Worm (Caenorhabditis elegans) whole organism, late embryonic: ENCODE measurements around the gene C34C12.9.

ENCODE experiments used
- C08G9.2 ChIP-seq: sonication (generic microtip); optimal IDR thresholded peaks from 2 replicates; lab custom pipeline; 2016; ENCODE audit warnings: mild to moderate bottlenecking, missing genetic modification characterization, moderate library complexity, missing compliant biosample characterization
- C38D4.7 ChIP-seq: fragments of 200-800 bp; sonication (Bioruptor generic); optimal IDR thresholded peaks from 2 replicates; lab custom pipeline; 2018; ENCODE audit warnings: mild to moderate bottlenecking, missing genetic modification characterization, moderate library complexity, missing compliant biosample characterization
- K02D7.2 ChIP-seq: sonication (generic microtip); optimal IDR thresholded peaks from 2 replicates; lab custom pipeline; 2017; ENCODE audit warnings: mild to moderate bottlenecking, missing genetic modification characterization, missing compliant biosample characterization
- K09A11.1 ChIP-seq: sonication (generic microtip); optimal IDR thresholded peaks from 2 replicates; lab custom pipeline; 2017; ENCODE audit warnings: antibody characterized with exemption, mild to moderate bottlenecking, missing genetic modification characterization, missing compliant biosample characterization; ENCODE audit not compliant: insufficient read depth
- T23F11.4 ChIP-seq: fragments of 200-800 bp; sonication (Bioruptor generic); optimal IDR thresholded peaks from 2 replicates; lab custom pipeline; 2018; ENCODE audit warnings: mild to moderate bottlenecking, missing genetic modification characterization, missing compliant biosample characterization
- Y22D7AL.16 ChIP-seq: sonication (generic microtip); optimal IDR thresholded peaks from 2 replicates; lab custom pipeline; 2016; ENCODE audit warnings: missing genetic modification characterization, missing compliant biosample characterization
- ahr-1 ChIP-seq: sonication (generic microtip); optimal IDR thresholded peaks from 2 replicates; lab custom pipeline; 2016; ENCODE audit warnings: missing genetic modification characterization, missing compliant biosample characterization
- ama-1 ChIP-seq: fragments of 150-350 bp; optimal IDR thresholded peaks from 2 replicates; lab custom pipeline; 2014
- ceh-14 ChIP-seq: sonication (generic microtip); optimal IDR thresholded peaks from 2 replicates; lab custom pipeline; 2016; ENCODE audit warnings: missing genotype, missing genetic modification characterization, missing compliant biosample characterization
- ceh-19 ChIP-seq: fragments of 200-800 bp; sonication (Bioruptor generic); optimal IDR thresholded peaks from 2 replicates; lab custom pipeline; 2018; ENCODE audit warnings: mild to moderate bottlenecking, missing genetic modification characterization, missing compliant biosample characterization
- ceh-24 ChIP-seq: sonication (generic microtip); optimal IDR thresholded peaks from 2 replicates; lab custom pipeline; 2016; ENCODE audit warnings: mild to moderate bottlenecking, missing genetic modification characterization, missing compliant biosample characterization
- ceh-30 ChIP-seq: fragments of 150-350 bp; optimal IDR thresholded peaks from 2 replicates; lab custom pipeline; 2014; ENCODE audit warnings: missing biosample characterization, missing genetic modification characterization
- ceh-31 ChIP-seq: sonication (generic microtip); optimal IDR thresholded peaks from 2 replicates; lab custom pipeline; 2016; ENCODE audit warnings: missing genetic modification characterization, missing compliant biosample characterization
- ceh-34 ChIP-seq: sonication (generic microtip); optimal IDR thresholded peaks from 2 replicates; lab custom pipeline; 2016; ENCODE audit warnings: mild to moderate bottlenecking, missing genetic modification characterization, missing compliant biosample characterization
- ceh-48 ChIP-seq: sonication (generic microtip); optimal IDR thresholded peaks from 2 replicates; lab custom pipeline; 2016; ENCODE audit warnings: missing genetic modification characterization, inconsistent platforms, missing compliant biosample characterization
- ceh-6 ChIP-seq: fragments of 200-800 bp; sonication (Bioruptor generic); optimal IDR thresholded peaks from 2 replicates; lab custom pipeline; 2018; ENCODE audit warnings: mild to moderate bottlenecking, missing genetic modification characterization, missing compliant biosample characterization
- ceh-9 ChIP-seq: sonication (generic microtip); optimal IDR thresholded peaks from 2 replicates; lab custom pipeline; 2016; ENCODE audit warnings: mild to moderate bottlenecking, missing genetic modification characterization, inconsistent platforms, missing compliant biosample characterization
- che-1 ChIP-seq: sonication (generic microtip); optimal IDR thresholded peaks from 2 replicates; lab custom pipeline; 2016; ENCODE audit warnings: mild to moderate bottlenecking, missing genetic modification characterization, missing compliant biosample characterization
- dmd-4 ChIP-seq: sonication (generic microtip); optimal IDR thresholded peaks from 2 replicates; lab custom pipeline; 2016; ENCODE audit warnings: borderline replicate concordance, missing genetic modification characterization, missing compliant biosample characterization
- dve-1 ChIP-seq: sonication (generic microtip); optimal IDR thresholded peaks from 2 replicates; lab custom pipeline; 2017; ENCODE audit warnings: antibody characterized with exemption, mild to moderate bottlenecking, missing genetic modification characterization, missing compliant biosample characterization
- elt-4 ChIP-seq: sonication (generic microtip); optimal IDR thresholded peaks from 2 replicates; lab custom pipeline; 2016; ENCODE audit warnings: missing genetic modification characterization, missing compliant biosample characterization
- ets-4 ChIP-seq: sonication (generic microtip); optimal IDR thresholded peaks from 2 replicates; lab custom pipeline; 2016; ENCODE audit warnings: missing genetic modification characterization, missing compliant biosample characterization
- fax-1 ChIP-seq: sonication (generic microtip); optimal IDR thresholded peaks from 2 replicates; lab custom pipeline; 2016; ENCODE audit warnings: missing genotype, missing genetic modification characterization, missing compliant biosample characterization
- fkh-10 ChIP-seq: fragments of 150-350 bp; optimal IDR thresholded peaks from 2 replicates; lab custom pipeline; 2014; ENCODE audit warnings: missing biosample characterization, missing genetic modification reagents, missing genetic modification characterization
- fkh-6 ChIP-seq: sonication (generic microtip); optimal IDR thresholded peaks from 2 replicates; lab custom pipeline; 2016; ENCODE audit warnings: missing genetic modification characterization, missing compliant biosample characterization
- gmeb-2 ChIP-seq: sonication (generic microtip); optimal IDR thresholded peaks from 2 replicates; lab custom pipeline; 2016; ENCODE audit warnings: missing genetic modification characterization, inconsistent platforms, missing compliant biosample characterization
- hlh-13 ChIP-seq: fragments of 200-800 bp; sonication (Bioruptor generic); optimal IDR thresholded peaks from 2 replicates; lab custom pipeline; 2018; ENCODE audit warnings: mild to moderate bottlenecking, missing genetic modification characterization, missing compliant biosample characterization
- hlh-15 ChIP-seq: sonication (generic microtip); optimal IDR thresholded peaks from 2 replicates; lab custom pipeline; 2016; ENCODE audit warnings: missing genetic modification characterization, missing compliant biosample characterization
- hlh-6 ChIP-seq: sonication (generic microtip); optimal IDR thresholded peaks from 2 replicates; lab custom pipeline; 2016; ENCODE audit warnings: missing genotype, missing genetic modification characterization, missing compliant biosample characterization
- lim-6 ChIP-seq: sonication (generic microtip); optimal IDR thresholded peaks from 2 replicates; lab custom pipeline; 2016; ENCODE audit warnings: missing genetic modification characterization, missing compliant biosample characterization
- lin-11 ChIP-seq: fragments of 200-800 bp; sonication (Bioruptor generic); optimal IDR thresholded peaks from 2 replicates; lab custom pipeline; 2018; ENCODE audit warnings: mild to moderate bottlenecking, missing genetic modification characterization, missing compliant biosample characterization
- madf-2 ChIP-seq: sonication (generic microtip); optimal IDR thresholded peaks from 2 replicates; lab custom pipeline; 2017; ENCODE audit warnings: missing genetic modification characterization, missing compliant biosample characterization
- mec-3 ChIP-seq: sonication (generic microtip); optimal IDR thresholded peaks from 2 replicates; lab custom pipeline; 2016; ENCODE audit warnings: borderline replicate concordance, missing genetic modification characterization, missing compliant biosample characterization
- nfya-1 ChIP-seq: sonication (generic microtip); optimal IDR thresholded peaks from 2 replicates; lab custom pipeline; 2017; ENCODE audit warnings: missing genetic modification characterization, mild to moderate bottlenecking, missing compliant biosample characterization, antibody characterized with exemption, moderate library complexity
- nhr-11 ChIP-seq: fragments of 150-350 bp; optimal IDR thresholded peaks from 2 replicates; lab custom pipeline; 2014; ENCODE audit warnings: missing biosample characterization, missing genetic modification characterization
- nhr-232 ChIP-seq: sonication (generic microtip); optimal IDR thresholded peaks from 2 replicates; lab custom pipeline; 2016; ENCODE audit warnings: missing genetic modification characterization, missing compliant biosample characterization
- npax-4 ChIP-seq: sonication (generic microtip); optimal IDR thresholded peaks from 2 replicates; lab custom pipeline; 2016; ENCODE audit warnings: missing genetic modification characterization, missing compliant biosample characterization
- odd-2 ChIP-seq: sonication (generic microtip); optimal IDR thresholded peaks from 2 replicates; lab custom pipeline; 2017; ENCODE audit warnings: antibody characterized with exemption, mild to moderate bottlenecking, missing genetic modification characterization, missing compliant biosample characterization
- pag-3 ChIP-seq: sonication (generic microtip); optimal IDR thresholded peaks from 2 replicates; lab custom pipeline; 2016; ENCODE audit warnings: missing compliant biosample characterization, missing genetic modification characterization, borderline replicate concordance
- pat-9 ChIP-seq: fragments of 200-800 bp; sonication (Bioruptor generic); optimal IDR thresholded peaks from 2 replicates; lab custom pipeline; 2018; ENCODE audit warnings: mild to moderate bottlenecking, missing genetic modification characterization, moderate library complexity, missing compliant biosample characterization
- pax-1 ChIP-seq: fragments of 150-350 bp; optimal IDR thresholded peaks from 2 replicates; lab custom pipeline; 2014; ENCODE audit warnings: missing biosample characterization, missing genetic modification characterization
- pha-2 ChIP-seq: sonication (generic microtip); optimal IDR thresholded peaks from 2 replicates; lab custom pipeline; 2017; ENCODE audit warnings: mild to moderate bottlenecking, missing genetic modification characterization, missing compliant biosample characterization
- pha-4 ChIP-seq: fragments of 150-350 bp; optimal IDR thresholded peaks from 2 replicates; lab custom pipeline; 2018; ENCODE audit warnings: missing biosample characterization, missing genetic modification reagents, missing genetic modification characterization
- pqm-1 ChIP-seq: sonication (generic microtip); optimal IDR thresholded peaks from 2 replicates; lab custom pipeline; 2016; ENCODE audit warnings: missing genetic modification characterization, missing compliant biosample characterization
- pros-1 ChIP-seq: fragments of 150-350 bp; optimal IDR thresholded peaks from 2 replicates; lab custom pipeline; 2014; ENCODE audit warnings: missing biosample characterization, missing genetic modification reagents, missing genetic modification characterization
- ref-2 ChIP-seq: sonication (generic microtip); optimal IDR thresholded peaks from 2 replicates; lab custom pipeline; 2016; ENCODE audit warnings: missing genetic modification characterization, missing compliant biosample characterization
- sdc-2 ChIP-seq: sonication (generic microtip); optimal IDR thresholded peaks from 2 replicates; lab custom pipeline; 2016; ENCODE audit warnings: missing genotype, missing genetic modification characterization, missing compliant biosample characterization
- sox-2 ChIP-seq: fragments of 200-800 bp; sonication (Bioruptor generic); IDR thresholded peaks from 2 replicates; pipeline ENCODE4 v1.3.6; 2022; ENCODE audit warnings: missing genetic modification reagents, missing genetic modification characterization, missing compliant biosample characterization
- syd-9 ChIP-seq: sonication (generic microtip); optimal IDR thresholded peaks from 2 replicates; lab custom pipeline; 2016; ENCODE audit warnings: mild to moderate bottlenecking, missing genetic modification characterization, moderate library complexity, missing compliant biosample characterization
- tbx-2 ChIP-seq: sonication (generic microtip); optimal IDR thresholded peaks from 2 replicates; lab custom pipeline; 2016; ENCODE audit warnings: missing genetic modification characterization, missing compliant biosample characterization
- tbx-7 ChIP-seq: sonication (generic microtip); optimal IDR thresholded peaks from 2 replicates; lab custom pipeline; 2016; ENCODE audit warnings: missing genotype, missing genetic modification characterization, missing compliant biosample characterization
- unc-42 ChIP-seq: sonication (generic microtip); optimal IDR thresholded peaks from 2 replicates; lab custom pipeline; 2016; ENCODE audit warnings: missing genotype, missing genetic modification characterization, missing compliant biosample characterization
- unc-55 ChIP-seq: sonication (generic microtip); optimal IDR thresholded peaks from 2 replicates; lab custom pipeline; 2017; ENCODE audit warnings: missing biosample characterization, missing genetic modification reagents, missing genetic modification characterization
- unc-86 ChIP-seq: sonication (generic microtip); optimal IDR thresholded peaks from 2 replicates; lab custom pipeline; 2016; ENCODE audit warnings: missing genetic modification characterization, missing compliant biosample characterization

Gene C34C12.9

DNA sequence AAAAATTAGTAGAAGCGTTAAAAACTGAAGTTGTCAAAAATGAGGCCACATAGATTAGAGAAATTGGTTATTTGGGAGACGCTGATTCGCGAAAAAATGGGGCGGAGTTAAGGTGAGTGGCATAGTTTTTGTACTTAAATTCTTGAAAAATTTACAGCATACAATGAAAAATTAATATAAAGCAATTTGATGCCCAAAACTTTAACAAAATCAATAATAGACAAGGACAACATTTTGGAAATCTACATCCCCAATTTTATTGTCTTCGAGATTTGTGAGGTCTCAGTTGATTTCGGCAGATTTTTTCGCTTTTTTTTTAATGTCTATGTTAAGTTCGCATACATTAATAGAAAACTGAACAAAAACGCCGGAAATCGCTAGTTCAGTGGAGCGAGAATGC, 933 bp upstream of the C34C12.9 start:
- TF ChIP-seq madf-2 (tag; lab: Kevin White, UChicago), result no peak
- TF ChIP-seq fkh-6 (tag; lab: Kevin White, UChicago), result peak; percentile 76
- TF ChIP-seq dmd-4 (tag; lab: Kevin White, UChicago), result peak; percentile 44
- peak; percentile 96 for TF ChIP-seq mec-3 (tag; lab: Kevin White, UChicago)
- TF ChIP-seq C08G9.2 (tag; lab: Kevin White, UChicago), result peak; percentile 99
- TF ChIP-seq pax-1 (tag; lab: Kevin White, UChicago), result no peak
- TF ChIP-seq lin-11 (tag; lab: Kevin White, UChicago), result peak; percentile 41
- TF ChIP-seq nfya-1 (tag; lab: Kevin White, UChicago), result no peak
- TF ChIP-seq pag-3 (tag; lab: Kevin White, UChicago), result peak; percentile 86
- TF ChIP-seq pqm-1 (tag; lab: Kevin White, UChicago), result peak; percentile 97
- TF ChIP-seq lim-6 (tag; lab: Kevin White, UChicago), result peak; percentile 94
- TF ChIP-seq Y22D7AL.16 (tag; lab: Kevin White, UChicago), result peak; percentile 53
- no peak for TF ChIP-seq ceh-48 (tag; lab: Kevin White, UChicago)
- TF ChIP-seq K02D7.2, result no peak
- no peak for TF ChIP-seq pros-1 (tag; lab: Kevin White, UChicago)
- no peak for TF ChIP-seq sox-2 (GFP tag; lab: Robert Waterston, UW)
- TF ChIP-seq fkh-10, result no peak
- TF ChIP-seq ahr-1 (tag; lab: Kevin White, UChicago), result peak; percentile 90
- TF ChIP-seq ceh-24, result no peak
- no peak for TF ChIP-seq nhr-11
- peak; percentile 71 for TF ChIP-seq ceh-34 (tag; lab: Kevin White, UChicago)
- TF ChIP-seq odd-2, result no peak
- TF ChIP-seq ceh-19 (GFP tag; lab: Kevin White, UChicago), result peak; percentile 59
- peak; percentile 56 for TF ChIP-seq C38D4.7 (GFP tag; lab: Kevin White, UChicago)
- TF ChIP-seq gmeb-2 (tag; lab: Kevin White, UChicago), result peak; percentile 43
- TF ChIP-seq elt-4 (tag; lab: Kevin White, UChicago), result peak; percentile 75
- peak; percentile 99 for TF ChIP-seq ceh-31
- TF ChIP-seq tbx-7 (tag; lab: Kevin White, UChicago), result peak; percentile 99
- no peak for TF ChIP-seq T23F11.4 (GFP tag; lab: Kevin White, UChicago)
- no peak for TF ChIP-seq ama-1 (lab: Kevin White, UChicago)
- peak; percentile 82 for TF ChIP-seq unc-86 (tag; lab: Kevin White, UChicago)
- TF ChIP-seq unc-42 (tag; lab: Kevin White, UChicago), result peak; percentile 70
- TF ChIP-seq dve-1 (tag; lab: Kevin White, UChicago), result no peak
- no peak for TF ChIP-seq nhr-232 (tag; lab: Kevin White, UChicago)
- peak; percentile 97 for TF ChIP-seq tbx-2
- TF ChIP-seq pat-9 (tag; lab: Kevin White, UChicago), result no peak
- peak; percentile 98 for TF ChIP-seq ets-4
- TF ChIP-seq fax-1 (tag; lab: Kevin White, UChicago), result peak; percentile 95
- TF ChIP-seq ceh-14 (tag; lab: Kevin White, UChicago), result peak; percentile 95
- TF ChIP-seq npax-4 (tag; lab: Kevin White, UChicago), result no peak
- peak; percentile 74 for TF ChIP-seq pha-2 (tag; lab: Kevin White, UChicago)
- peak; percentile 22 for TF ChIP-seq syd-9 (tag; lab: Kevin White, UChicago)
- TF ChIP-seq hlh-15 (tag; lab: Kevin White, UChicago), result peak; percentile 81
- no peak for TF ChIP-seq pha-4 (tag; lab: Kevin White, UChicago)
- peak; percentile 71 for TF ChIP-seq sdc-2 (tag; lab: Kevin White, UChicago)
- peak; percentile 36 for TF ChIP-seq che-1 (tag; lab: Kevin White, UChicago)
- no peak for TF ChIP-seq ceh-9 (tag; lab: Kevin White, UChicago)
- no peak for TF ChIP-seq hlh-6 (tag; lab: Kevin White, UChicago)
- no peak for TF ChIP-seq hlh-13
- TF ChIP-seq K09A11.1 (tag; lab: Kevin White, UChicago), result no peak
- no peak for TF ChIP-seq ceh-6 (GFP tag; lab: Kevin White, UChicago)
- no peak for TF ChIP-seq ceh-30 (tag; lab: Kevin White, UChicago)
- TF ChIP-seq unc-55 (GFP tag; lab: Kevin White, UChicago), result no peak
- peak; percentile 95 for TF ChIP-seq ref-2 (tag; lab: Kevin White, UChicago)
